Fruit fly (Drosophila melanogaster) whole organism, embryonic: ENCODE results near the gene Ir93a.

Experiments used
- Atf6 ChIP-seq: fragments of 200-800 bp; sonication (Bioruptor generic); IDR thresholded peaks from 2 replicates; pipeline ENCODE4 v1.3.6; 2022; ENCODE audit warnings: missing biosample characterization, missing genetic modification characterization
- BtbVII ChIP-seq: fragments of 200-800 bp; sonication (Bioruptor generic); optimal IDR thresholded peaks from 3 replicates; lab custom pipeline; 2017; ENCODE audit warnings: missing biosample characterization, mild to moderate bottlenecking, missing genetic modification characterization
- CG1024 ChIP-seq: fragments of 200-800 bp; sonication (Bioruptor generic); IDR thresholded peaks from 2 replicates; pipeline ENCODE4 v1.3.6; 2022; ENCODE audit warnings: missing biosample characterization, missing genetic modification characterization
- CG10543 ChIP-seq: fragments of 200-800 bp; sonication (Bioruptor generic); optimal IDR thresholded peaks from 3 replicates; lab custom pipeline; 2017; ENCODE audit warnings: missing biosample characterization, mild to moderate bottlenecking, missing genetic modification characterization, moderate library complexity
- CG10654 ChIP-seq: fragments of 200-800 bp; sonication (Bioruptor generic); optimal IDR thresholded peaks from 2 replicates; lab custom pipeline; 2016; ENCODE audit warnings: missing biosample characterization, missing genetic modification characterization
- CG12299 ChIP-seq: fragments of 200-800 bp; sonication (Bioruptor generic); optimal IDR thresholded peaks from 2 replicates; lab custom pipeline; 2018; ENCODE audit warnings: missing biosample characterization, mild to moderate bottlenecking, missing genetic modification characterization
- CG12942 ChIP-seq: fragments of 200-800 bp; sonication (Bioruptor generic); optimal IDR thresholded peaks from 3 replicates; lab custom pipeline; 2016; ENCODE audit warnings: missing biosample characterization, missing genetic modification characterization
- CG13123 ChIP-seq: fragments of 200-800 bp; sonication (Bioruptor generic); optimal IDR thresholded peaks from 2 replicates; lab custom pipeline; 2016; ENCODE audit warnings: missing biosample characterization, missing genetic modification characterization
- CG13287 ChIP-seq: fragments of 200-800 bp; sonication (Bioruptor generic); IDR thresholded peaks from 2 replicates; pipeline ENCODE4 v1.3.6; 2022; ENCODE audit warnings: missing biosample characterization, missing genetic modification characterization; ENCODE audit not compliant: partially characterized antibody
- CG14710 ChIP-seq: fragments of 200-800 bp; sonication (Bioruptor generic); optimal IDR thresholded peaks from 3 replicates; lab custom pipeline; 2019; ENCODE audit warnings: missing biosample characterization, mild to moderate bottlenecking, missing genetic modification characterization, moderate library complexity
- CG15269 ChIP-seq: fragments of 200-800 bp; sonication (Bioruptor generic); optimal IDR thresholded peaks from 2 replicates; lab custom pipeline; 2018; ENCODE audit warnings: missing biosample characterization, mild to moderate bottlenecking, missing genetic modification characterization, moderate library complexity
- CG15479 ChIP-seq: fragments of 200-800 bp; sonication (Bioruptor generic); optimal IDR thresholded peaks from 3 replicates; lab custom pipeline; 2019; ENCODE audit warnings: missing biosample characterization, mild to moderate bottlenecking, missing genetic modification characterization, moderate library complexity
- CG1647 ChIP-seq: fragments of 200-800 bp; sonication (Bioruptor generic); optimal IDR thresholded peaks from 3 replicates; lab custom pipeline; 2016; ENCODE audit warnings: missing biosample characterization, missing genetic modification characterization
- CG17385 ChIP-seq: fragments of 200-800 bp; sonication (Bioruptor generic); optimal IDR thresholded peaks from 3 replicates; lab custom pipeline; 2018; ENCODE audit warnings: missing biosample characterization, mild to moderate bottlenecking, missing genetic modification characterization
- CG18764 ChIP-seq: fragments of 200-800 bp; sonication (Bioruptor generic); optimal IDR thresholded peaks from 3 replicates; lab custom pipeline; 2016; ENCODE audit warnings: missing biosample characterization, missing genetic modification characterization
- CG2199 ChIP-seq: fragments of 200-800 bp; sonication (Bioruptor generic); IDR thresholded peaks from 3 replicates; pipeline ENCODE4 v1.3.6; 2022; ENCODE audit warnings: missing biosample characterization, missing genetic modification characterization
- CG2202 ChIP-seq: fragments of 200-800 bp; sonication (Bioruptor generic); optimal IDR thresholded peaks from 2 replicates; lab custom pipeline; 2018; ENCODE audit warnings: missing biosample characterization, mild to moderate bottlenecking, missing genetic modification characterization
- CG32772 ChIP-seq: fragments of 200-800 bp; sonication (Bioruptor generic); IDR thresholded peaks from 2 replicates; pipeline ENCODE4 v1.3.6; 2022; ENCODE audit warnings: missing biosample characterization, missing genetic modification characterization
- CG3281 ChIP-seq: fragments of 200-800 bp; sonication (Bioruptor generic); optimal IDR thresholded peaks from 3 replicates; lab custom pipeline; 2017; ENCODE audit warnings: missing biosample characterization, mild to moderate bottlenecking, missing genetic modification characterization
- CG3726 ChIP-seq: fragments of 200-800 bp; sonication (Bioruptor generic); IDR thresholded peaks from 3 replicates; pipeline ENCODE4, ENCODE4 v1.3.6; 2022; ENCODE audit warnings: missing biosample characterization, missing genetic modification characterization
- CG4328 ChIP-seq: fragments of 200-800 bp; sonication (Bioruptor generic); optimal IDR thresholded peaks from 3 replicates; lab custom pipeline; 2017; ENCODE audit warnings: missing biosample characterization, missing genetic modification reagents, missing genetic modification characterization
- CG4854 ChIP-seq: fragments of 200-800 bp; sonication (Bioruptor generic); optimal IDR thresholded peaks from 2 replicates; lab custom pipeline; 2016; ENCODE audit warnings: missing biosample characterization, missing genetic modification characterization, inconsistent platforms
- CG6813 ChIP-seq: fragments of 200-800 bp; sonication (Bioruptor generic); optimal IDR thresholded peaks from 2 replicates; lab custom pipeline; 2017; ENCODE audit warnings: missing biosample characterization, missing genetic modification characterization, mild to moderate bottlenecking, moderate library complexity, missing genetic modification reagents
- CG8281 ChIP-seq: fragments of 200-800 bp; sonication (Bioruptor generic); optimal IDR thresholded peaks from 2 replicates; lab custom pipeline; 2018; ENCODE audit warnings: missing biosample characterization, mild to moderate bottlenecking, missing genetic modification characterization, moderate library complexity
- Dip3 ChIP-seq: fragments of 200-800 bp; sonication (Bioruptor generic); optimal IDR thresholded peaks from 3 replicates; lab custom pipeline; 2016; ENCODE audit warnings: missing biosample characterization, missing genetic modification characterization
- Dp ChIP-seq: fragments of 200-800 bp; sonication (Bioruptor generic); optimal IDR thresholded peaks from 2 replicates; lab custom pipeline; 2018; ENCODE audit warnings: missing biosample characterization, mild to moderate bottlenecking, missing genetic modification characterization, moderate library complexity
- E2f2 ChIP-seq: fragments of 200-800 bp; sonication (Bioruptor generic); IDR thresholded peaks from 2 replicates; pipeline ENCODE4 v1.3.6; 2022; ENCODE audit warnings: missing biosample characterization, missing genetic modification characterization
- Ets97D ChIP-seq: fragments of 200-800 bp; sonication (Bioruptor generic); optimal IDR thresholded peaks from 3 replicates; lab custom pipeline; 2016; ENCODE audit warnings: missing biosample characterization, missing genetic modification characterization
- Hmr ChIP-seq: fragments of 200-800 bp; sonication (Bioruptor generic); optimal IDR thresholded peaks from 3 replicates; lab custom pipeline; 2017; ENCODE audit warnings: mild to moderate bottlenecking, missing biosample characterization, missing genetic modification reagents, missing genetic modification characterization
- Hr78 ChIP-seq, 2 experiments: fragments of 200-800 bp in 1 of 2; fragments of >200 bp in 1 of 2; sonication (Bioruptor generic) in 1 of 2; optimal IDR thresholded peaks; 2 replicates each; lab custom pipeline; 2017 to 2019; ENCODE audit warnings: missing biosample characterization in 2 of 2, missing genetic modification characterization in 2 of 2, mild to moderate bottlenecking in 1 of 2, moderate library complexity in 1 of 2
- Lim3 ChIP-seq: fragments of 200-800 bp; sonication (Bioruptor generic); IDR thresholded peaks from 2 replicates; pipeline ENCODE4 v1.3.6; 2022; ENCODE audit warnings: missing biosample characterization, missing genetic modification characterization
- Max ChIP-seq: fragments of 200-800 bp; sonication (Bioruptor generic); optimal IDR thresholded peaks from 2 replicates; lab custom pipeline; 2016; ENCODE audit warnings: missing biosample characterization, mild to moderate bottlenecking, missing genetic modification characterization
- NC2β ChIP-seq: fragments of 200-800 bp; sonication (Bioruptor generic); optimal IDR thresholded peaks from 2 replicates; lab custom pipeline; 2016; ENCODE audit warnings: missing biosample characterization, missing genetic modification characterization
- Stat92E ChIP-seq, 3 experiments: fragments of >200 bp in 2 of 3; fragments of 200-800 bp in 1 of 3; sonication (Bioruptor generic) in 1 of 3; optimal IDR thresholded peaks; 2 replicates each; lab custom pipeline; 2017 to 2019; ENCODE audit warnings: missing biosample characterization in 3 of 3, missing genetic modification characterization in 3 of 3, mild to moderate bottlenecking in 1 of 3, moderate library complexity in 1 of 3
- Xrp1 ChIP-seq: fragments of 200-800 bp; sonication (Bioruptor generic); IDR thresholded peaks from 2 replicates; pipeline ENCODE4 v1.3.6; 2022; ENCODE audit warnings: missing biosample characterization, missing genetic modification characterization
- ato ChIP-seq: fragments of 200-800 bp; sonication (Bioruptor generic); IDR thresholded peaks from 2 replicates; pipeline ENCODE4 v1.3.6; 2022; ENCODE audit warnings: missing biosample characterization, missing genetic modification characterization; ENCODE audit not compliant: partially characterized antibody
- bab2 ChIP-seq: fragments of 200-800 bp; sonication (Bioruptor generic); optimal IDR thresholded peaks from 2 replicates; lab custom pipeline; 2016; ENCODE audit warnings: missing biosample characterization, missing genetic modification characterization
- bowl ChIP-seq: fragments of 200-800 bp; sonication (Bioruptor generic); IDR thresholded peaks from 2 replicates; pipeline ENCODE4 v1.3.6; 2022; ENCODE audit warnings: missing biosample characterization, missing genetic modification characterization
- cg ChIP-seq: fragments of 200-800 bp; sonication (Bioruptor generic); optimal IDR thresholded peaks from 3 replicates; lab custom pipeline; 2019; ENCODE audit warnings: missing biosample characterization, mild to moderate bottlenecking, missing genetic modification characterization, moderate library complexity
- chif ChIP-seq, 2 experiments: fragments of 200-800 bp; sonication (Bioruptor generic); optimal IDR thresholded peaks; 3 replicates each; lab custom pipeline; 2016; ENCODE audit warnings: missing biosample characterization in 2 of 2, missing genetic modification characterization in 2 of 2
- fd102C ChIP-seq: fragments of 200-800 bp; sonication (Bioruptor generic); optimal IDR thresholded peaks from 2 replicates; lab custom pipeline; 2018; ENCODE audit warnings: missing biosample characterization, mild to moderate bottlenecking, missing genetic modification characterization, moderate library complexity
- fd64A ChIP-seq: fragments of 200-800 bp; sonication (Bioruptor generic); optimal IDR thresholded peaks from 3 replicates; lab custom pipeline; 2018; ENCODE audit warnings: missing biosample characterization, mild to moderate bottlenecking, missing genetic modification characterization
- ind ChIP-seq: fragments of 200-800 bp; sonication (Bioruptor generic); optimal IDR thresholded peaks from 3 replicates; lab custom pipeline; 2016; ENCODE audit warnings: missing biosample characterization, missing genetic modification characterization
- nau ChIP-seq: fragments of 200-800 bp; sonication (Bioruptor generic); optimal IDR thresholded peaks from 3 replicates; lab custom pipeline; 2017; ENCODE audit warnings: missing biosample characterization, mild to moderate bottlenecking, missing genetic modification characterization, missing genetic modification reagents
- pzg ChIP-seq: fragments of 200-800 bp; sonication (Bioruptor generic); optimal IDR thresholded peaks from 3 replicates; lab custom pipeline; 2018; ENCODE audit warnings: missing biosample characterization, mild to moderate bottlenecking, missing genetic modification characterization, moderate library complexity
- ro ChIP-seq: fragments of 200-800 bp; sonication (Bioruptor generic); IDR thresholded peaks from 2 replicates; pipeline ENCODE4 v1.3.6; 2022; ENCODE audit warnings: missing biosample characterization, missing genetic modification characterization
- sens ChIP-seq: fragments of 200-800 bp; sonication (Bioruptor generic); peaks from one replicate; lab custom pipeline; 2016; ENCODE audit warnings: missing biosample characterization, missing genetic modification characterization
- sisA ChIP-seq: fragments of 200-800 bp; sonication (Bioruptor generic); IDR thresholded peaks from 2 replicates; pipeline ENCODE4 v1.3.6; 2022; ENCODE audit warnings: missing biosample characterization, missing genetic modification characterization
- ttk ChIP-seq: fragments of 200-800 bp; sonication (Bioruptor generic); IDR thresholded peaks from 2 replicates; pipeline ENCODE4 v2.1.2; 2022; ENCODE audit warnings: missing biosample characterization, missing genetic modification characterization
- zen ChIP-seq: fragments of 200-800 bp; sonication (Bioruptor generic); optimal IDR thresholded peaks from 3 replicates; lab custom pipeline; 2018; ENCODE audit warnings: missing biosample characterization, mild to moderate bottlenecking, missing genetic modification characterization, moderate library complexity
- zf30C ChIP-seq: fragments of 200-800 bp; sonication (Bioruptor generic); optimal IDR thresholded peaks from 3 replicates; lab custom pipeline; 2018; ENCODE audit warnings: missing biosample characterization, mild to moderate bottlenecking, missing genetic modification characterization

Ir93a gene

dm6 chr3R:20834770-20835183, 25.0 kb downstream of the Ir93a start (continued):
- TF ChIP-seq Hr78 (GFP tag; optimal IDR thresholded peaks at IDR 0.05; lab: Kevin White, UChicago) (no peak), ind (GFP tag; lab: Kevin White, UChicago) (no peak), Ets97D (no peak), Stat92E (GFP tag; optimal IDR thresholded peaks at IDR 0.05; lab: Kevin White, UChicago) (no peak), CG12942 (GFP tag; lab: Kevin White, UChicago) (no peak), zf30C (GFP tag; lab: Kevin White, UChicago) (no peak), Xrp1 (GFP tag; lab: Robert Waterston, UW) (peak; percentile 47; the same call in 1 of the 2 replicates), pzg (no peak), CG14710 (tag; lab: Kevin White, UChicago) (no peak), CG15479 (GFP tag; lab: Kevin White, UChicago) (no peak), CG3281 (GFP tag; lab: Kevin White, UChicago) (peak; percentile 66), Atf6 (peak; percentile 61), bab2 (peak; percentile 61), bowl (GFP tag; lab: Robert Waterston, UW) (no peak), CG15269 (tag; lab: Kevin White, UChicago) (peak; percentile 79), sens (GFP tag; lab: Kevin White, UChicago) (peak; percentile 67), cg (GFP tag; lab: Kevin White, UChicago) (no peak), fd64A (GFP tag; lab: Kevin White, UChicago) (peak; percentile 29), ttk (GFP tag; lab: Robert Waterston, UW) (no peak), CG1024 (GFP tag; lab: Robert Waterston, UW) (no peak), E2f2 (GFP tag; lab: Robert Waterston, UW) (no peak), CG18764 (GFP tag; lab: Kevin White, UChicago) (peak; percentile 22), Dp (GFP tag; lab: Kevin White, UChicago) (no peak), CG17385 (peak; percentile 38), Hmr (GFP tag; lab: Kevin White, UChicago) (peak; percentile 71), sisA (GFP tag; lab: Robert Waterston, UW) (no peak), CG3726 (GFP tag; lab: Robert Waterston, UW) (no peak), Max (peak; percentile 8), CG2199 (no peak), Lim3 (GFP tag; lab: Robert Waterston, UW) (no peak), CG10543 (no peak), nau (GFP tag; lab: Kevin White, UChicago) (peak; percentile 78), CG4854 (no peak), CG13287 (GFP tag; lab: Robert Waterston, UW) (no peak), CG12299 (peak; percentile 65), CG4328 (GFP tag; lab: Kevin White, UChicago) (peak; percentile 2), CG6813 (GFP tag; lab: Kevin White, UChicago) (peak; percentile 36), CG2202 (tag; lab: Kevin White, UChicago) (peak; percentile 14), NC2β (GFP tag; lab: Kevin White, UChicago) (no peak), CG10654 (no peak), ato (GFP tag; lab: Robert Waterston, UW) (no peak), Dip3 (GFP tag; lab: Kevin White, UChicago) (no peak), CG1647 (GFP tag; lab: Kevin White, UChicago) (no peak), ro (GFP tag; lab: Robert Waterston, UW) (no peak), BtbVII (GFP tag; lab: Kevin White, UChicago) (peak; percentile 74), fd102C (GFP tag; lab: Kevin White, UChicago) (no peak), CG8281 (peak; percentile 36), CG32772 (no peak), CG13123 (GFP tag; lab: Kevin White, UChicago) (no peak), chif (GFP tag; optimal IDR thresholded peaks at IDR 0.05; lab: Kevin White, UChicago) (peak in 1 of 2 experiments; percentile 53), zen (tag; lab: Kevin White, UChicago) (no peak)
